Worm (Caenorhabditis elegans) whole organism, midembryonic: ENCODE results near the gene K11H12.7.

ENCODE experiments used
- med-1 ChIP-seq: sonication (generic microtip); optimal IDR thresholded peaks from 2 replicates; lab custom pipeline; 2017; ENCODE audit warnings: missing genetic modification characterization, mild to moderate bottlenecking, missing compliant biosample characterization, antibody characterized with exemption, missing genetic modification reagents; ENCODE audit not compliant: insufficient read depth
- tab-1 ChIP-seq: fragments of 200-800 bp; sonication (Bioruptor generic); IDR thresholded peaks from 2 replicates; pipeline ENCODE4 v1.3.6; 2022; ENCODE audit warnings: missing genetic modification characterization, missing compliant biosample characterization
- ztf-23 ChIP-seq: fragments of 200-800 bp; sonication (Bioruptor generic); IDR thresholded peaks from 2 replicates; pipeline ENCODE4 v1.3.6; 2022; ENCODE audit warnings: missing genetic modification reagents, missing genetic modification characterization, missing compliant biosample characterization

- no peak for TF ChIP-seq tab-1 (GFP tag; lab: Robert Waterston, UW)
- no peak for TF ChIP-seq ztf-23
- TF ChIP-seq med-1 (GFP tag; lab: Kevin White, UChicago): no peak
These were observed 10.3 kb downstream of the K11H12.7 start, which contains the start of the genes K11H12.4 and K11H12.10 for ce11 chrIV:675471-676159.
